Fruit fly (Drosophila melanogaster): ENCODE results near the gene CG9356.

CG9356 gene

dm6 chr3R:9428988-9429387 lies 24.9 kb upstream of the CG9356 start (continued):
- TF ChIP-seq CG17612 (GFP tag; IDR thresholded peaks at IDR 0.05) (no peak), CG4617 (GFP tag; optimal IDR thresholded peaks at IDR 0.05; ENCODE audit: borderline replicate concordance) (no peak), trem (tag; optimal IDR thresholded peaks at IDR 0.05) (no peak), nmo (GFP tag; optimal IDR thresholded peaks at IDR 0.05) (peak; percentile 33), CHES-1-like (GFP tag; optimal IDR thresholded peaks at IDR 0.05) (peak; percentile 76), CG3847 (GFP tag; IDR thresholded peaks at IDR 0.05) (peak; percentile 74), CG3163 (GFP tag; optimal IDR thresholded peaks at IDR 0.05) (no peak), CG6175 (GFP tag; IDR thresholded peaks at IDR 0.05) (0 out of 3 replicates have a peak, but pooled peaks have one; percentile 34), Gsc (GFP tag; IDR thresholded peaks at IDR 0.05) (no peak), CG14441 (GFP tag; IDR thresholded peaks at IDR 0.05) (no peak), trh (GFP tag; optimal IDR thresholded peaks at IDR 0.05) (no peak), D19A (tag; optimal IDR thresholded peaks at IDR 0.05) (peak; percentile 51), Gug (GFP tag; IDR thresholded peaks at IDR 0.05) (no peak; the same call in 3 of the 4 replicates), wdn (GFP tag; IDR thresholded peaks at IDR 0.05) (no peak), Six4 (GFP tag; optimal IDR thresholded peaks at IDR 0.05) (peak; percentile 34), ham (GFP tag; IDR thresholded peaks at IDR 0.05) (no peak), al (GFP tag; IDR thresholded peaks at IDR 0.05) (peak; percentile 53; the same call in 1 of the 2 replicates), CTCF (GFP tag; optimal IDR thresholded peaks at IDR 0.05) (no peak), klu (GFP tag; IDR thresholded peaks at IDR 0.05) (no peak; the same call in 1 of the 2 replicates), Neu2 (GFP tag; optimal IDR thresholded peaks at IDR 0.05; ENCODE audit: borderline replicate concordance) (no peak), CG7556 (GFP tag; optimal IDR thresholded peaks at IDR 0.05) (peak; percentile 49), sisA (GFP tag; IDR thresholded peaks at IDR 0.05) (peak; percentile 50; the same call in 1 of the 2 replicates), CG10147 (GFP tag; optimal IDR thresholded peaks at IDR 0.05) (peak; percentile 17), CG18262 (tag; optimal IDR thresholded peaks at IDR 0.05) (peak; percentile 28), D (optimal IDR thresholded peaks at IDR 0.05) (no peak), D (GFP tag; optimal IDR thresholded peaks at IDR 0.05) (no peak), tap (tag; optimal IDR thresholded peaks at IDR 0.05) (peak; percentile 56), ab (GFP tag; optimal IDR thresholded peaks at IDR 0.05) (no peak), CG18599 (GFP tag; optimal IDR thresholded peaks at IDR 0.05) (peak; percentile 94), Sry-β (GFP tag; optimal IDR thresholded peaks at IDR 0.05) (no peak), hth (optimal IDR thresholded peaks at IDR 0.05) (no peak), Antp (GFP tag; optimal IDR thresholded peaks at IDR 0.05) (peak; percentile 49), CrebB (tag; optimal IDR thresholded peaks at IDR 0.05) (peak; percentile 64), CG2129 (GFP tag; IDR thresholded peaks at IDR 0.05; ENCODE audit: partially characterized antibody) (no peak), CG9797 (GFP tag; optimal IDR thresholded peaks at IDR 0.05) (no peak), CG1792 (GFP tag; optimal IDR thresholded peaks at IDR 0.05) (peak; percentile 50), org-1 (GFP tag; optimal IDR thresholded peaks at IDR 0.05) (no peak), ato (GFP tag; IDR thresholded peaks at IDR 0.05; ENCODE audit: partially characterized antibody) (no peak), CG32767 (GFP tag; IDR thresholded peaks at IDR 0.05) (no peak), wek (GFP tag; optimal IDR thresholded peaks at IDR 0.05) (no peak), B-H1 (GFP tag; IDR thresholded peaks at IDR 0.05) (no peak; the same call in 2 of the 3 replicates), GATAe (GFP tag; conservative IDR thresholded peaks at IDR 0.05) (peak; percentile 69), CG4360 (GFP tag; IDR thresholded peaks at IDR 0.05) (no peak), MTF-1 (GFP tag; optimal IDR thresholded peaks at IDR 0.05; ENCODE audit: borderline replicate concordance) (peak; percentile 41), CG17328 (GFP tag; IDR thresholded peaks at IDR 0.05) (peak; percentile 69), chif (GFP tag; optimal IDR thresholded peaks at IDR 0.05) (peak; percentile 2 to 54), bigmax (GFP tag; optimal IDR thresholded peaks at IDR 0.05) (no peak), Ets65A (GFP tag) (peak; percentile 87), sna (GFP tag; IDR thresholded peaks at IDR 0.05; ENCODE audit: partially characterized antibody) (no peak), nau (GFP tag; optimal IDR thresholded peaks at IDR 0.05) (peak; percentile 26), ash1 (GFP tag; optimal IDR thresholded peaks at IDR 0.05) (peak; percentile 34), Hsf (GFP tag; optimal IDR thresholded peaks at IDR 0.05) (peak; percentile 44), CG9876 (GFP tag; optimal IDR thresholded peaks at IDR 0.05) (no peak)

All from whole organism, embryonic.